Fruit fly (Drosophila melanogaster) whole organism, embryonic: ENCODE measurements around the gene Rpp20.
A peak's percentile ranks its signal among the peaks of the same experiment; 100 is the strongest.

Experiments used
- CG10147 ChIP-seq: fragments of 200-800 bp; sonication (Bioruptor generic); optimal IDR thresholded peaks from 2 replicates; lab custom pipeline; 2019; ENCODE audit warnings: missing biosample characterization, mild to moderate bottlenecking, missing genetic modification characterization, moderate library complexity
- CG10267 ChIP-seq: fragments of 200-800 bp; sonication (Bioruptor generic); optimal IDR thresholded peaks from 2 replicates; lab custom pipeline; 2018; ENCODE audit warnings: missing biosample characterization, mild to moderate bottlenecking, missing genetic modification characterization, moderate library complexity
- CG10462 ChIP-seq: fragments of 200-800 bp; sonication (Bioruptor generic); optimal IDR thresholded peaks from 2 replicates; lab custom pipeline; 2016; ENCODE audit warnings: missing biosample characterization, missing genetic modification characterization
- CG11695 ChIP-seq: fragments of 200-800 bp; sonication (Bioruptor generic); IDR thresholded peaks from 3 replicates; pipeline ENCODE4 v1.3.6; 2022; ENCODE audit warnings: missing biosample characterization, missing genetic modification characterization
- CG12391 ChIP-seq: fragments of 200-800 bp; sonication (Bioruptor generic); optimal IDR thresholded peaks from 3 replicates; lab custom pipeline; 2018; ENCODE audit warnings: missing biosample characterization, mild to moderate bottlenecking, missing genetic modification characterization, moderate library complexity
- CG14667 ChIP-seq: fragments of 200-800 bp; sonication (Bioruptor generic); IDR thresholded peaks from 2 replicates; pipeline ENCODE4 v1.3.6; 2022; ENCODE audit warnings: missing biosample characterization, missing genetic modification characterization
- CG1529 ChIP-seq: fragments of 200-800 bp; sonication (Bioruptor generic); optimal IDR thresholded peaks from 3 replicates; lab custom pipeline; 2018; ENCODE audit warnings: missing biosample characterization, missing genetic modification characterization
- CG15514 ChIP-seq: fragments of 200-800 bp; sonication (Bioruptor generic); optimal IDR thresholded peaks from 3 replicates; lab custom pipeline; 2017; ENCODE audit warnings: missing biosample characterization, missing genetic modification characterization, mild to moderate bottlenecking, moderate library complexity, missing genetic modification reagents
- CG16863 ChIP-seq: fragments of 200-800 bp; sonication (Bioruptor generic); optimal IDR thresholded peaks from 3 replicates; lab custom pipeline; 2016; ENCODE audit warnings: missing biosample characterization, missing genetic modification characterization
- CG17829 ChIP-seq: fragments of 200-800 bp; optimal IDR thresholded peaks from 2 replicates; lab custom pipeline; 2019; ENCODE audit warnings: missing biosample characterization, mild to moderate bottlenecking, missing genetic modification characterization, moderate library complexity
- CG1792 ChIP-seq: fragments of 200-800 bp; sonication (Bioruptor generic); optimal IDR thresholded peaks from 2 replicates; lab custom pipeline; 2016; ENCODE audit warnings: missing biosample characterization, missing genetic modification characterization
- CG18764 ChIP-seq: fragments of 200-800 bp; sonication (Bioruptor generic); optimal IDR thresholded peaks from 3 replicates; lab custom pipeline; 2016; ENCODE audit warnings: missing biosample characterization, missing genetic modification characterization
- CG2120 ChIP-seq: fragments of 200-800 bp; sonication (Bioruptor generic); optimal IDR thresholded peaks from 3 replicates; lab custom pipeline; 2016; ENCODE audit warnings: missing biosample characterization, missing genetic modification characterization
- CG4404 ChIP-seq: fragments of 200-800 bp; sonication (Bioruptor generic); IDR thresholded peaks from 2 replicates; pipeline ENCODE4 v1.3.6; 2022; ENCODE audit warnings: missing biosample characterization, missing genetic modification characterization
- CG4617 ChIP-seq: fragments of 200-800 bp; sonication (Bioruptor generic); optimal IDR thresholded peaks from 3 replicates; lab custom pipeline; 2016; ENCODE audit warnings: missing biosample characterization, missing genetic modification characterization, borderline replicate concordance
- CG4820 ChIP-seq: fragments of 200-800 bp; sonication (Bioruptor generic); optimal IDR thresholded peaks from 3 replicates; lab custom pipeline; 2016; ENCODE audit warnings: missing biosample characterization, missing genetic modification characterization
- CG6765 ChIP-seq: fragments of 200-800 bp; sonication (Bioruptor generic); optimal IDR thresholded peaks from 3 replicates; lab custom pipeline; 2017; ENCODE audit warnings: missing biosample characterization, mild to moderate bottlenecking, missing genetic modification characterization
- Dek ChIP-seq: fragments of 200-800 bp; sonication (Bioruptor generic); optimal IDR thresholded peaks from 3 replicates; lab custom pipeline; 2019; ENCODE audit warnings: missing biosample characterization, mild to moderate bottlenecking, missing genetic modification characterization, moderate library complexity
- Doc3 ChIP-seq: fragments of 200-800 bp; sonication (Bioruptor generic); IDR thresholded peaks from 3 replicates; pipeline ENCODE4 v1.3.6; 2022; ENCODE audit warnings: missing biosample characterization, missing genetic modification characterization; ENCODE audit not compliant: partially characterized antibody
- Ets65A ChIP-seq: fragments of 200-800 bp; sonication (Bioruptor generic); peaks from one replicate; lab custom pipeline; 2016; ENCODE audit warnings: missing biosample characterization, missing genetic modification characterization
- Fer1 ChIP-seq: fragments of 200-800 bp; sonication (Bioruptor generic); optimal IDR thresholded peaks from 2 replicates; lab custom pipeline; 2017; ENCODE audit warnings: missing biosample characterization, mild to moderate bottlenecking, missing genetic modification characterization
- Hey ChIP-seq: fragments of 200-800 bp; sonication (Bioruptor generic); optimal IDR thresholded peaks from 3 replicates; lab custom pipeline; 2018; ENCODE audit warnings: missing biosample characterization, mild to moderate bottlenecking, missing genetic modification characterization
- Lim3 ChIP-seq: fragments of 200-800 bp; sonication (Bioruptor generic); IDR thresholded peaks from 2 replicates; pipeline ENCODE4 v1.3.6; 2022; ENCODE audit warnings: missing biosample characterization, missing genetic modification characterization
- MESR4 ChIP-seq: fragments of 200-800 bp; sonication (Bioruptor generic); optimal IDR thresholded peaks from 2 replicates; lab custom pipeline; 2018; ENCODE audit warnings: missing biosample characterization, mild to moderate bottlenecking, missing genetic modification characterization, moderate library complexity
- Med ChIP-seq: fragments of 200-800 bp; sonication (Bioruptor generic); peaks from one replicate; lab custom pipeline; 2016; ENCODE audit warnings: missing biosample characterization, missing genetic modification characterization, mild to moderate bottlenecking, inconsistent platforms, moderate library complexity
- Nf-YB ChIP-seq: fragments of 200-800 bp; sonication (Bioruptor generic); optimal IDR thresholded peaks from 3 replicates; lab custom pipeline; 2019; ENCODE audit warnings: missing biosample characterization, mild to moderate bottlenecking, missing genetic modification characterization, moderate library complexity
- Oaz ChIP-seq: fragments of 200-800 bp; sonication (Bioruptor generic); IDR thresholded peaks from 2 replicates; pipeline ENCODE4 v1.3.6; 2022; ENCODE audit warnings: missing biosample characterization, missing genetic modification characterization
- Side ChIP-seq: fragments of 200-800 bp; sonication (Bioruptor generic); optimal IDR thresholded peaks from 2 replicates; lab custom pipeline; 2016; ENCODE audit warnings: missing biosample characterization, missing genetic modification characterization
- Sry-δ ChIP-seq: fragments of 200-800 bp; sonication (Bioruptor generic); optimal IDR thresholded peaks from 2 replicates; lab custom pipeline; 2016; ENCODE audit warnings: missing biosample characterization, missing genetic modification characterization
- Tbp ChIP-seq: fragments of >200 bp; optimal IDR thresholded peaks from 2 replicates; lab custom pipeline; 2018; ENCODE audit warnings: missing biosample characterization, missing genetic modification characterization
- YL-1 ChIP-seq: fragments of 200-800 bp; sonication (Bioruptor generic); optimal IDR thresholded peaks from 3 replicates; lab custom pipeline; 2017; ENCODE audit warnings: missing biosample characterization, mild to moderate bottlenecking, missing genetic modification characterization
- abd-A ChIP-seq: fragments of 200-800 bp; sonication (Bioruptor generic); optimal IDR thresholded peaks from 3 replicates; lab custom pipeline; 2019; ENCODE audit warnings: missing biosample characterization, mild to moderate bottlenecking, missing genetic modification characterization, moderate library complexity
- al ChIP-seq: fragments of 200-800 bp; sonication (Bioruptor generic); IDR thresholded peaks from 2 replicates; pipeline ENCODE4 v1.3.6; 2022; ENCODE audit warnings: missing biosample characterization, missing genetic modification characterization
- ase ChIP-seq: fragments of 200-800 bp; sonication (Bioruptor generic); IDR thresholded peaks from 3 replicates; pipeline ENCODE4 v1.3.6; 2022; ENCODE audit warnings: missing biosample characterization, missing genetic modification characterization
- br ChIP-seq: fragments of >200 bp; optimal IDR thresholded peaks from 2 replicates; lab custom pipeline; 2017
- cas ChIP-seq: fragments of 200-800 bp; sonication (Bioruptor generic); IDR thresholded peaks from 2 replicates; pipeline ENCODE4 v1.3.6; 2022; ENCODE audit warnings: missing biosample characterization, missing genetic modification characterization
- caup ChIP-seq: fragments of 200-800 bp; sonication (Bioruptor generic); optimal IDR thresholded peaks from 3 replicates; lab custom pipeline; 2017; ENCODE audit warnings: missing biosample characterization, mild to moderate bottlenecking, missing genetic modification characterization, moderate library complexity; ENCODE audit not compliant: severe bottlenecking
- da ChIP-seq: fragments of 200-800 bp; sonication (Bioruptor generic); optimal IDR thresholded peaks from 2 replicates; lab custom pipeline; 2016; ENCODE audit warnings: missing biosample characterization, missing genetic modification characterization
- dati ChIP-seq: fragments of 200-800 bp; sonication (Bioruptor generic); IDR thresholded peaks from 2 replicates; pipeline ENCODE4 v1.3.6; 2022; ENCODE audit warnings: missing biosample characterization, missing genetic modification characterization
- esg ChIP-seq: fragments of 200-800 bp; sonication (Bioruptor generic); conservative IDR thresholded peaks from 2 replicates; pipeline ENCODE4 v1.3.6; 2022; ENCODE audit warnings: missing biosample characterization, missing genetic modification characterization
- gro ChIP-seq: fragments of 200-800 bp; sonication (Bioruptor generic); optimal IDR thresholded peaks from 2 replicates; lab custom pipeline; 2016; ENCODE audit warnings: missing biosample characterization, missing genetic modification characterization
- hkb ChIP-seq, 2 experiments: fragments of 200-800 bp in 1 of 2; fragments of >200 bp in 1 of 2; sonication (Bioruptor generic) in 1 of 2; IDR thresholded peaks in 1 of 2; optimal IDR thresholded peaks in 1 of 2; 2 replicates each; pipeline versions ENCODE4 v1.3.6 to Lab custom; 2017 to 2022; ENCODE audit warnings: missing biosample characterization in 1 of 2, missing genetic modification characterization in 1 of 2
- kni ChIP-seq: fragments of 200-800 bp; sonication (Bioruptor generic); optimal IDR thresholded peaks from 3 replicates; lab custom pipeline; 2017; ENCODE audit warnings: mild to moderate bottlenecking, missing biosample characterization, missing genetic modification reagents, missing genetic modification characterization
- nau ChIP-seq: fragments of 200-800 bp; sonication (Bioruptor generic); optimal IDR thresholded peaks from 3 replicates; lab custom pipeline; 2017; ENCODE audit warnings: missing biosample characterization, mild to moderate bottlenecking, missing genetic modification characterization, missing genetic modification reagents
- pan ChIP-seq, 4 experiments: fragments of >200 bp in 3 of 4; fragments of 200-800 bp in 1 of 4; sonication (Bioruptor generic) in 1 of 4; optimal IDR thresholded peaks in 3 of 4; IDR thresholded peaks in 1 of 4; 2 replicates each; pipeline versions ENCODE4 v1.3.6 to Lab custom; 2017 to 2022; ENCODE audit warnings: missing biosample characterization in 2 of 4, missing genetic modification characterization in 2 of 4, mixed read lengths in 1 of 4
- pfk ChIP-seq: fragments of 200-800 bp; sonication (Bioruptor generic); optimal IDR thresholded peaks from 2 replicates; lab custom pipeline; 2018; ENCODE audit warnings: missing biosample characterization, mild to moderate bottlenecking, missing genetic modification characterization, moderate library complexity
- phol ChIP-seq: fragments of 200-800 bp; sonication (Bioruptor generic); optimal IDR thresholded peaks from 3 replicates; lab custom pipeline; 2018; ENCODE audit warnings: missing biosample characterization, mild to moderate bottlenecking, missing genetic modification characterization, moderate library complexity
- schlank ChIP-seq: fragments of 200-800 bp; sonication (Bioruptor generic); optimal IDR thresholded peaks from 2 replicates; lab custom pipeline; 2018; ENCODE audit warnings: missing biosample characterization, mild to moderate bottlenecking, missing genetic modification characterization
- sug ChIP-seq: fragments of 200-800 bp; optimal IDR thresholded peaks from 2 replicates; lab custom pipeline; 2019; ENCODE audit warnings: missing biosample characterization, mild to moderate bottlenecking, missing genetic modification characterization, moderate library complexity
- unpg ChIP-seq: fragments of 200-800 bp; sonication (Bioruptor generic); optimal IDR thresholded peaks from 3 replicates; lab custom pipeline; 2018; ENCODE audit warnings: missing biosample characterization, mild to moderate bottlenecking, missing genetic modification characterization, moderate library complexity
- usp ChIP-seq: fragments of >200 bp; optimal IDR thresholded peaks from 2 replicates; lab custom pipeline; 2017; ENCODE audit warnings: missing biosample characterization, missing genetic modification characterization
- yki ChIP-seq: fragments of >200 bp; optimal IDR thresholded peaks from 3 replicates; lab custom pipeline; 2018

Rpp20 gene

dm6 chrX:19704083-19704482 is 40.1 kb upstream of the Rpp20 start, which contains the start of the genes CG14230 and CG14232 (continued):
- TF ChIP-seq CG10147 (GFP tag; lab: Kevin White, UChicago) (no peak), CG14667 (GFP tag; lab: Robert Waterston, UW) (no peak), Tbp (GFP tag; lab: Kevin White, UChicago) (peak; percentile 17), YL-1 (GFP tag; lab: Kevin White, UChicago) (peak; percentile 87), usp (GFP tag; lab: Kevin White, UChicago) (no peak), CG6765 (GFP tag; lab: Kevin White, UChicago) (no peak), CG1529 (GFP tag; lab: Kevin White, UChicago) (no peak), kni (no peak), da (GFP tag; lab: Kevin White, UChicago) (no peak), al (no peak), pan (optimal IDR thresholded peaks at IDR 0.05; lab: Kevin White, UChicago) (no peak), pan (GFP tag; optimal IDR thresholded peaks at IDR 0.05 in 1 of 2, IDR thresholded peaks at IDR 0.05 in 1 of 2) (no peak), Ets65A (GFP tag; lab: Kevin White, UChicago) (peak; percentile 90), CG17829 (tag; lab: Kevin White, UChicago) (no peak), Dek (tag; lab: Kevin White, UChicago) (no peak), caup (no peak), Fer1 (GFP tag; lab: Kevin White, UChicago) (no peak), dati (GFP tag; lab: Robert Waterston, UW) (no peak), schlank (tag; lab: Kevin White, UChicago) (no peak), Side (GFP tag; lab: Kevin White, UChicago) (no peak), CG10267 (tag; lab: Kevin White, UChicago) (peak; percentile 90), abd-A (no peak), ase (GFP tag; lab: Robert Waterston, UW) (no peak), hkb (optimal IDR thresholded peaks at IDR 0.05; lab: Kevin White, UChicago) (no peak), hkb (GFP tag; IDR thresholded peaks at IDR 0.05; lab: Robert Waterston, UW) (no peak), CG1792 (GFP tag; lab: Kevin White, UChicago) (no peak), CG10462 (no peak), br (lab: Kevin White, UChicago) (no peak), Sry-δ (GFP tag; lab: Kevin White, UChicago) (peak; percentile 14), Nf-YB (no peak), Doc3 (GFP tag; lab: Robert Waterston, UW) (no peak), CG4820 (GFP tag; lab: Kevin White, UChicago) (no peak), CG11695 (GFP tag; lab: Robert Waterston, UW) (no peak), CG16863 (GFP tag; lab: Kevin White, UChicago) (no peak), Lim3 (GFP tag; lab: Robert Waterston, UW) (no peak), Med (GFP tag; lab: Kevin White, UChicago) (peak; percentile 86), nau (GFP tag; lab: Kevin White, UChicago) (no peak), Oaz (GFP tag; lab: Robert Waterston, UW) (no peak), MESR4 (GFP tag; lab: Kevin White, UChicago) (peak; percentile 73), CG4404 (GFP tag; lab: Robert Waterston, UW) (no peak), CG4617 (GFP tag; lab: Kevin White, UChicago) (peak; percentile 71), pfk (no peak), cas (GFP tag; lab: Robert Waterston, UW) (no peak), CG12391 (tag; lab: Kevin White, UChicago) (peak; percentile 33), CG18764 (GFP tag; lab: Kevin White, UChicago) (peak; percentile 21), esg (GFP tag; lab: Robert Waterston, UW) (no peak), unpg (GFP tag; lab: Kevin White, UChicago) (no peak), yki (lab: Kevin White, UChicago) (no peak), gro (peak; percentile 8), Hey (tag; lab: Kevin White, UChicago) (no peak), CG2120 (GFP tag; lab: Kevin White, UChicago) (peak; percentile 42), phol (tag; lab: Kevin White, UChicago) (peak; percentile 24), sug (peak; percentile 19), CG15514 (peak; percentile 41)
